Fruit fly (Drosophila melanogaster) whole organism, wandering third instar larva: ENCODE measurements around the gene CG32755.

Experiments
- Abd-B ChIP-seq: fragments of >200 bp; optimal IDR thresholded peaks from 2 replicates; lab custom pipeline; 2017; ENCODE audit warnings: missing biosample characterization, missing genetic modification characterization
- CG32264 ChIP-seq: fragments of 200-800 bp; sonication (Bioruptor generic); optimal IDR thresholded peaks from 2 replicates; lab custom pipeline; 2016; ENCODE audit warnings: missing biosample characterization, missing genetic modification characterization
- Dfd ChIP-seq: fragments of >200 bp; optimal IDR thresholded peaks from 2 replicates; lab custom pipeline; 2017; ENCODE audit warnings: missing biosample characterization, missing genetic modification characterization
- Dif ChIP-seq: fragments of 200-275, 200-300 bp; sonication (Bioruptor generic); optimal IDR thresholded peaks from 2 replicates; lab custom pipeline; 2018; ENCODE audit warnings: missing biosample characterization, missing genetic modification characterization; ENCODE audit not compliant: partially characterized antibody
- Hr83 ChIP-seq: fragments of 200-300 bp; sonication (Bioruptor generic); optimal IDR thresholded peaks from 2 replicates; lab custom pipeline; 2016; ENCODE audit warnings: missing biosample characterization, mild to moderate bottlenecking, missing genetic modification characterization, moderate library complexity; ENCODE audit not compliant: poor library complexity, severe bottlenecking
- Myc ChIP-seq: fragments of >200 bp; optimal IDR thresholded peaks from 2 replicates; lab custom pipeline; 2017
- br ChIP-seq: fragments of 200-800 bp; sonication (Bioruptor generic); optimal IDR thresholded peaks from 2 replicates; lab custom pipeline; 2016; ENCODE audit warnings: missing biosample characterization, missing genetic modification characterization
- fru ChIP-seq: fragments of 200-800 bp; sonication (Bioruptor generic); optimal IDR thresholded peaks from 3 replicates; lab custom pipeline; 2016; ENCODE audit warnings: missing biosample characterization, mild to moderate bottlenecking, missing genetic modification characterization
- h ChIP-seq: fragments of 200-800 bp; sonication (Bioruptor generic); optimal IDR thresholded peaks from 3 replicates; lab custom pipeline; 2016; ENCODE audit warnings: missing biosample characterization, mild to moderate bottlenecking, missing genetic modification characterization
- jim ChIP-seq: fragments of 175-275, 200-325 bp; sonication (Bioruptor generic); optimal IDR thresholded peaks from 2 replicates; lab custom pipeline; 2016; ENCODE audit warnings: missing biosample characterization, mild to moderate bottlenecking, missing genetic modification characterization
- lola ChIP-seq: fragments of >200 bp; optimal IDR thresholded peaks from 2 replicates; lab custom pipeline; 2017; ENCODE audit warnings: missing biosample characterization, missing genetic modification characterization
- psq ChIP-seq: fragments of 200-800 bp; sonication (Bioruptor generic); optimal IDR thresholded peaks from 3 replicates; lab custom pipeline; 2017; ENCODE audit warnings: missing biosample characterization, mild to moderate bottlenecking, missing genetic modification characterization, moderate library complexity
- usp ChIP-seq: fragments of >200 bp; optimal IDR thresholded peaks from 2 replicates; lab custom pipeline; 2017; ENCODE audit warnings: missing biosample characterization, missing genetic modification characterization

DNA sequence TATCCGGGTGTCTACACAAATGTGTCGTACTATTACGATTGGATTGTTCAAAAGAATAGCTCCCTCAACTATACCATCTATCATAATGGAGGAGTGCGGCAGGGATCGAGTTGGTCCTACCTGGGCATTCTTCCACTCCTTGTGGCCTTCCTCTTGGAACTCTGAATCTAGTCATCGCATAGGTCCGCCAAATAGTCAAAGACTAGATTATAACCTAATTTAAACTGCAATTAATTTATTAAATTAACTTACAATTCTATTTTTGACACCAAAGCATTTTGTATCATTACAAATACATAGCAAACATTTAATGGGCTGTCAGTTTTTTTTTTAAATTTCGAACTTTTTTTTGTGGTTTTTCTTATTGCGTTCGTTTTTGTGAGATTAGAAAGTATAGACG is at the start of gene CG32755:
- no peak for TF ChIP-seq jim (GFP tag; lab: Kevin White, UChicago)
- no peak for TF ChIP-seq Myc (lab: Kevin White, UChicago)
- no peak for TF ChIP-seq Abd-B (GFP tag; lab: Kevin White, UChicago)
- no peak for TF ChIP-seq h (GFP tag; lab: Kevin White, UChicago)
- no peak for TF ChIP-seq usp (GFP tag; lab: Kevin White, UChicago)
- TF ChIP-seq psq (GFP tag; lab: Kevin White, UChicago), result no peak
- TF ChIP-seq CG32264, result no peak
- TF ChIP-seq fru (GFP tag; lab: Kevin White, UChicago), result no peak
- TF ChIP-seq br (GFP tag; lab: Kevin White, UChicago), result no peak
- no peak for TF ChIP-seq Hr83 (GFP tag; lab: Kevin White, UChicago)
- no peak for TF ChIP-seq Dif
- no peak for TF ChIP-seq lola (GFP tag; lab: Kevin White, UChicago)
- no peak for TF ChIP-seq Dfd (GFP tag; lab: Kevin White, UChicago)
